Worm (Caenorhabditis elegans): Measurements from ENCODE around the gene mltn-3.

Gene mltn-3

DNA sequence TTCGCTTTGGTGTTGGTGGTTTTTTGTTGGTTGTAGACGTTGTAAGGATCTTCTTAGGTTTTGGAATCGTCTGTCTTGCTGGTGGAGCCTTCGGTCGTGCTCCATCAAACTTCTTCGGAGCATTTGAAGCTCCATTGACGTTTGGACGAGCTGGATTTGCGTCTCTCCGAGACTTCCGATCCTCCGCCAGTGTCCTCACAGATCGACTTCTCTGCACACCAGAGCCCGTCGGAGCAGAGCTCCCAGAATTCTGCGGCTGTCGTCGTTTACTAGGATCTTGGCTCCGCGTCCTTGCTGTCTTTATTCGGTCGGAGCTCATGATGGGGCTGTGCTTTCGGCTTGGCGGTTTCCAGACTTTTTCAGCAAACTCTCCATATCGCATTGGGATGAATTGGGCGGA lies 45.4 kb downstream of the mltn-3 start:
- TF ChIP-seq nhr-28 (tag; optimal IDR thresholded peaks at IDR 0.05) (no peak), skn-1 (tag; optimal IDR thresholded peaks at IDR 0.05) (no peak), nhr-77 (tag; optimal IDR thresholded peaks at IDR 0.05) (no peak), egl-27 (tag; optimal IDR thresholded peaks at IDR 0.05) (no peak), ceh-82 (tag; optimal IDR thresholded peaks at IDR 0.05) (no peak), ceh-16 (tag; optimal IDR thresholded peaks at IDR 0.05) (no peak), unc-39 (tag; optimal IDR thresholded peaks at IDR 0.05) (no peak), eor-1 (tag; optimal IDR thresholded peaks at IDR 0.05) (no peak), hmg-11 (tag; optimal IDR thresholded peaks at IDR 0.05) (no peak)

DNA sequence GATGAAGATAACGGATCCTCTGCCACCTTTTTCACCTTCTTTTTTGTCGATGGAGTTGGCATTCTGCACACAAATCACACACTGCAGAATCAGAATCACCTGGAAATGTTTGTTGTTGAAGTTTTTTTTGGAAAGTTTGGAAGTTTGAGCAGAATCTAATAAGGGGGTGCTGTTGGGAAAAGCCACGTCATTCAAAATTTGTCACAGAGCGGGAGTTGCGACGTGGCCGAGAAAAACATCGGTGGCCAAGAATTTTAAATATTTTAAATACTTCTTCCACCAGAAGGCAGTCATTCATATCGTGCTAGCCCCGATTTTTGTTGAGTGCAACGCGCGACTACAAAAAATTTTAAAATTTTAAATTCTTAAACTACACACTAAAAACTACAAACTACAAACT lies 46.2 kb downstream of the mltn-3 start, which contains the start of gene rpi-1:
TSS of gene rpi-1 (minus strand) at position 101 of the 400 bp plus-strand sequence.
- no peak for TF ChIP-seq fos-1 (tag; optimal IDR thresholded peaks at IDR 0.05)
- TF ChIP-seq nhr-76 (tag; optimal IDR thresholded peaks at IDR 0.05): no peak
- no peak for TF ChIP-seq ama-1 (optimal IDR thresholded peaks at IDR 0.05)
- no peak for TF ChIP-seq ceh-9 (tag; optimal IDR thresholded peaks at IDR 0.05)
- no peak for TF ChIP-seq eor-1 (tag; optimal IDR thresholded peaks at IDR 0.05)
- no peak for TF ChIP-seq nhr-237 (tag; optimal IDR thresholded peaks at IDR 0.05)
- TF ChIP-seq elt-2 (tag; optimal IDR thresholded peaks at IDR 0.05): no peak
- no peak for TF ChIP-seq ztf-11 (tag; optimal IDR thresholded peaks at IDR 0.05)
- TF ChIP-seq ceh-28 (tag; optimal IDR thresholded peaks at IDR 0.05): no peak
- TF ChIP-seq R02D3.7 (tag; optimal IDR thresholded peaks at IDR 0.05): no peak
- TF ChIP-seq nhr-67 (tag; optimal IDR thresholded peaks at IDR 0.05): no peak
- no peak for TF ChIP-seq lin-15B (tag; optimal IDR thresholded peaks at IDR 0.05)
- no peak for TF ChIP-seq snpc-4 (tag; optimal IDR thresholded peaks at IDR 0.05)
- TF ChIP-seq nhr-12 (tag; optimal IDR thresholded peaks at IDR 0.05): no peak
- TF ChIP-seq nhr-11 (tag; optimal IDR thresholded peaks at IDR 0.05): no peak
- no peak for TF ChIP-seq nhr-43 (tag; optimal IDR thresholded peaks at IDR 0.05; ENCODE audit: poor library complexity, severe bottlenecking)
- no peak for TF ChIP-seq aly-2 (tag; optimal IDR thresholded peaks at IDR 0.05)
- no peak for TF ChIP-seq fkh-2 (tag; optimal IDR thresholded peaks at IDR 0.05)
- no peak for TF ChIP-seq elt-3 (tag; optimal IDR thresholded peaks at IDR 0.05)
- no peak for TF ChIP-seq jun-1 (tag; optimal IDR thresholded peaks at IDR 0.05)

DNA sequence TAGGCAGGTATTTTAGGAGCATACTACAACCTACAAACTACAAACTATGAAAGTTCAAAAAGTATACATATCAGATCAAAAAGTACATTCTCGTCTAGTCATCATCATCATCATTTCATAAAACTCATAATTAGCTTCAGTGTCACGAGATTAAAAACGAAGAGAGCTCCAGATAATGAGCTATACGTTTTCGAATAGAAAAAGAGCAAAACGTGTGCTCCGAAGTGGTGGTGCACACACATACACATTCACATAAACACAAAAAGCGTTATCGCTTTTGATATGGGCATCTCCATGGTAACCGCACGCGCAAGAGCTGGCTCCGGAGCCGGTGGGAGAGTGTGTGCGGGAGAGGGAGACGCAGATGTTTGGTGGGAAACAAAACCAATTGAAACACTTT lies 48.2 kb downstream of the mltn-3 start:
- TF ChIP-seq elt-1 (tag; optimal IDR thresholded peaks at IDR 0.05): no peak
- TF ChIP-seq nhr-67 (tag; optimal IDR thresholded peaks at IDR 0.05): no peak
- TF ChIP-seq ZK546.5 (tag; optimal IDR thresholded peaks at IDR 0.05): no peak
- TF ChIP-seq ztf-11 (tag; optimal IDR thresholded peaks at IDR 0.05): no peak
- no peak for TF ChIP-seq nfya-1 (tag; optimal IDR thresholded peaks at IDR 0.05; ENCODE audit: insufficient read depth)
- no peak for TF ChIP-seq nhr-11 (tag; optimal IDR thresholded peaks at IDR 0.05)

DNA sequence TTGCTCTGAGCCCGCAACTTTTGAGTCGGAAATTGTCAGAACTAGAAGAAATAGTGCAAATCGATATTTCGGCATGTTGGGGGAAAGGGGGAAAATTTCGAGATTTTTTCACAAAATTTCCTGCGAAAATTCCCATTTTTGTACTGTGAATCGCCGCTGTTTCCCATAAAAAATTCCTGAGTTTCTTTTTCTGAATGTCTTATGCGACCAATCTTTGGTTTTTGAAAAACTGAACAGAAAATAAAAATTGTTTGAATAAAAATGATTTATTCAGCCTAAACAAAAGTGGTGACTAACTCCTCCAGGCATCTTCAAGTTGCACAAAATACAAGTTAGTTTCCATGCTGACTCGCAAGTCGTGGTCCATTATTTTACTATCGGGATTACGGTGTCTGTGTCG lies 50.1 kb downstream of the mltn-3 start, which contains the start of gene W07G1.7:
TSS of gene W07G1.7 (minus strand) at position 101 of the 400 bp plus-strand sequence.
- TF ChIP-seq nhr-11 (tag; optimal IDR thresholded peaks at IDR 0.05): no peak
- no peak for TF ChIP-seq pqm-1 (tag; optimal IDR thresholded peaks at IDR 0.05)
- no peak for TF ChIP-seq mdl-1 (tag; optimal IDR thresholded peaks at IDR 0.05)
- no peak for TF ChIP-seq nhr-23 (tag; optimal IDR thresholded peaks at IDR 0.05)
- no peak for TF ChIP-seq nhr-12 (tag; optimal IDR thresholded peaks at IDR 0.05)
- TF ChIP-seq jun-1 (tag; optimal IDR thresholded peaks at IDR 0.05): no peak
- no peak for TF ChIP-seq hmg-11 (tag; optimal IDR thresholded peaks at IDR 0.05)
- TF ChIP-seq daf-12 (tag; optimal IDR thresholded peaks at IDR 0.05): no peak
- no peak for TF ChIP-seq lin-15B (tag; optimal IDR thresholded peaks at IDR 0.05)
- TF ChIP-seq ZK546.5 (tag; optimal IDR thresholded peaks at IDR 0.05): no peak
- TF ChIP-seq tbx-2 (tag; optimal IDR thresholded peaks at IDR 0.05): no peak
- no peak for TF ChIP-seq fkh-2 (tag; optimal IDR thresholded peaks at IDR 0.05)
- no peak for TF ChIP-seq egl-27 (tag; optimal IDR thresholded peaks at IDR 0.05)
- TF ChIP-seq ztf-4 (tag; optimal IDR thresholded peaks at IDR 0.05): no peak
- no peak for TF ChIP-seq aly-2 (tag; optimal IDR thresholded peaks at IDR 0.05)
- no peak for TF ChIP-seq skn-1 (tag; optimal IDR thresholded peaks at IDR 0.05)
- TF ChIP-seq nhr-28 (tag; optimal IDR thresholded peaks at IDR 0.05): no peak
- no peak for TF ChIP-seq pha-4 (tag; optimal IDR thresholded peaks at IDR 0.05)
- TF ChIP-seq eor-1 (tag; optimal IDR thresholded peaks at IDR 0.05): no peak

Data from whole organism, L3 larva.